Fruit fly (Drosophila melanogaster) Kc167 (cell line): Measurements from ENCODE around the gene CG42512.

Experiments used
- insv ChIP-seq: fragments of >200 bp; optimal IDR thresholded peaks from 3 replicates; lab custom pipeline; 2018; ENCODE audit warnings: missing external identifiers
- psq ChIP-seq: fragments of >200 bp; optimal IDR thresholded peaks from 2 replicates; lab custom pipeline; 2017; ENCODE audit warnings: missing external identifiers

dm6 chrX:16610601-16611058 lies 40.5 kb upstream of the CG42512 start, which contains the start of gene mbt:
- no peak for TF ChIP-seq insv (lab: Kevin White, UChicago)
- TF ChIP-seq psq: no peak
